Fruit fly (Drosophila melanogaster) whole organism, embryonic: ENCODE measurements around the gene Gmppb.

Experiments used
- Abd-B ChIP-seq: fragments of 200-800 bp; sonication (Bioruptor generic); optimal IDR thresholded peaks from 2 replicates; lab custom pipeline; 2018; ENCODE audit warnings: missing biosample characterization, mild to moderate bottlenecking, missing genetic modification characterization, moderate library complexity
- Blimp-1 ChIP-seq: fragments of 200-800 bp; sonication (Bioruptor generic); optimal IDR thresholded peaks from 3 replicates; lab custom pipeline; 2018; ENCODE audit warnings: missing biosample characterization, missing genetic modification characterization, mild to moderate bottlenecking, moderate library complexity, missing genetic modification reagents
- CG10267 ChIP-seq: fragments of 200-800 bp; sonication (Bioruptor generic); optimal IDR thresholded peaks from 2 replicates; lab custom pipeline; 2018; ENCODE audit warnings: missing biosample characterization, mild to moderate bottlenecking, missing genetic modification characterization, moderate library complexity
- CG10462 ChIP-seq: fragments of 200-800 bp; sonication (Bioruptor generic); optimal IDR thresholded peaks from 2 replicates; lab custom pipeline; 2016; ENCODE audit warnings: missing biosample characterization, missing genetic modification characterization
- CG11456 ChIP-seq: fragments of 200-800 bp; sonication (Bioruptor generic); IDR thresholded peaks from 3 replicates; pipeline ENCODE4 v1.3.6; 2022; ENCODE audit warnings: missing biosample characterization, missing genetic modification characterization
- CG12071 ChIP-seq: fragments of 200-800 bp; sonication (Bioruptor generic); optimal IDR thresholded peaks from 3 replicates; lab custom pipeline; 2018; ENCODE audit warnings: missing biosample characterization, mild to moderate bottlenecking, missing genetic modification characterization
- CG12659 ChIP-seq: fragments of 200-800 bp; sonication (Bioruptor generic); optimal IDR thresholded peaks from 3 replicates; lab custom pipeline; 2017; ENCODE audit warnings: mild to moderate bottlenecking, missing biosample characterization, missing genetic modification reagents, missing genetic modification characterization
- CG15479 ChIP-seq: fragments of 200-800 bp; sonication (Bioruptor generic); optimal IDR thresholded peaks from 3 replicates; lab custom pipeline; 2019; ENCODE audit warnings: missing biosample characterization, mild to moderate bottlenecking, missing genetic modification characterization, moderate library complexity
- CG16815 ChIP-seq: fragments of 200-800 bp; sonication (Bioruptor generic); optimal IDR thresholded peaks from 3 replicates; lab custom pipeline; 2017; ENCODE audit warnings: missing biosample characterization, mild to moderate bottlenecking, missing genetic modification characterization
- CG17912 ChIP-seq: fragments of 200-800 bp; sonication (Bioruptor generic); optimal IDR thresholded peaks from 2 replicates; lab custom pipeline; 2018; ENCODE audit warnings: missing biosample characterization, mild to moderate bottlenecking, missing genetic modification characterization
- CG2129 ChIP-seq: fragments of 200-800 bp; sonication (Bioruptor generic); IDR thresholded peaks from 2 replicates; pipeline ENCODE4 v1.3.6; 2022; ENCODE audit warnings: missing biosample characterization, missing genetic modification characterization; ENCODE audit not compliant: partially characterized antibody
- CG30020 ChIP-seq: fragments of 200-800 bp; optimal IDR thresholded peaks from 2 replicates; lab custom pipeline; 2019; ENCODE audit warnings: missing biosample characterization, mild to moderate bottlenecking, missing genetic modification characterization, moderate library complexity
- CG32532 ChIP-seq: fragments of 200-800 bp; sonication (Bioruptor generic); IDR thresholded peaks from 2 replicates; pipeline ENCODE4 v1.3.6; 2022; ENCODE audit warnings: missing biosample characterization, missing genetic modification characterization
- CG6791 ChIP-seq: fragments of 200-800 bp; sonication (Bioruptor generic); IDR thresholded peaks from 3 replicates; pipeline ENCODE4 v1.3.6; 2022; ENCODE audit warnings: missing biosample characterization, missing genetic modification characterization; ENCODE audit not compliant: partially characterized antibody
- CG7745 ChIP-seq: fragments of 200-800 bp; sonication (Bioruptor generic); optimal IDR thresholded peaks from 2 replicates; lab custom pipeline; 2018; ENCODE audit warnings: missing biosample characterization, mild to moderate bottlenecking, missing genetic modification characterization, moderate library complexity
- CG9609 ChIP-seq: fragments of 200-800 bp; sonication (Bioruptor generic); optimal IDR thresholded peaks from 3 replicates; lab custom pipeline; 2016; ENCODE audit warnings: missing biosample characterization, missing genetic modification characterization
- Chrac-16 ChIP-seq: fragments of 200-800 bp; sonication (Bioruptor generic); optimal IDR thresholded peaks from 3 replicates; lab custom pipeline; 2016; ENCODE audit warnings: missing biosample characterization, missing genetic modification characterization
- Dbx ChIP-seq: fragments of 200-800 bp; sonication (Bioruptor generic); IDR thresholded peaks from 3 replicates; pipeline ENCODE4 v1.3.6; 2022; ENCODE audit warnings: missing biosample characterization, missing genetic modification characterization
- Dek ChIP-seq: fragments of 200-800 bp; sonication (Bioruptor generic); optimal IDR thresholded peaks from 3 replicates; lab custom pipeline; 2019; ENCODE audit warnings: missing biosample characterization, mild to moderate bottlenecking, missing genetic modification characterization, moderate library complexity
- Ets65A ChIP-seq: fragments of 200-800 bp; sonication (Bioruptor generic); peaks from one replicate; lab custom pipeline; 2016; ENCODE audit warnings: missing biosample characterization, missing genetic modification characterization
- Fer3 ChIP-seq: fragments of 200-800 bp; sonication (Bioruptor generic); optimal IDR thresholded peaks from 2 replicates; lab custom pipeline; 2018; ENCODE audit warnings: missing biosample characterization, mild to moderate bottlenecking, missing genetic modification characterization, moderate library complexity
- HLH4C ChIP-seq: fragments of 200-800 bp; sonication (Bioruptor generic); IDR thresholded peaks from 3 replicates; pipeline ENCODE4 v1.3.6; 2022; ENCODE audit warnings: missing biosample characterization, missing genetic modification characterization; ENCODE audit not compliant: partially characterized antibody
- Hmr ChIP-seq: fragments of 200-800 bp; sonication (Bioruptor generic); optimal IDR thresholded peaks from 3 replicates; lab custom pipeline; 2017; ENCODE audit warnings: mild to moderate bottlenecking, missing biosample characterization, missing genetic modification reagents, missing genetic modification characterization
- Hr3 ChIP-seq: fragments of 200-800 bp; sonication (Bioruptor generic); optimal IDR thresholded peaks from 3 replicates; lab custom pipeline; 2016; ENCODE audit warnings: missing biosample characterization, missing genetic modification characterization
- Scr ChIP-seq: fragments of 200-800 bp; sonication (Bioruptor generic); IDR thresholded peaks from 2 replicates; pipeline ENCODE4 v1.3.6; 2022; ENCODE audit warnings: missing biosample characterization, missing genetic modification characterization; ENCODE audit not compliant: partially characterized antibody
- Six4 ChIP-seq: fragments of 200-800 bp; sonication (Bioruptor generic); optimal IDR thresholded peaks from 2 replicates; lab custom pipeline; 2016; ENCODE audit warnings: missing biosample characterization, missing genetic modification characterization
- Sox100B ChIP-seq: fragments of 200-800 bp; sonication (Bioruptor generic); optimal IDR thresholded peaks from 3 replicates; lab custom pipeline; 2018; ENCODE audit warnings: missing biosample characterization, mild to moderate bottlenecking, missing genetic modification characterization
- Sry-δ ChIP-seq: fragments of 200-800 bp; sonication (Bioruptor generic); optimal IDR thresholded peaks from 2 replicates; lab custom pipeline; 2016; ENCODE audit warnings: missing biosample characterization, missing genetic modification characterization
- TFAM ChIP-seq: fragments of 200-800 bp; sonication (Bioruptor generic); optimal IDR thresholded peaks from 2 replicates; lab custom pipeline; 2017; ENCODE audit warnings: missing biosample characterization, missing genetic modification characterization, inconsistent platforms
- Taf1 ChIP-seq: fragments of 200-800 bp; sonication (Bioruptor generic); IDR thresholded peaks from 2 replicates; pipeline ENCODE4 v1.3.6; 2022; ENCODE audit warnings: missing biosample characterization, missing genetic modification characterization
- ato ChIP-seq: fragments of 200-800 bp; sonication (Bioruptor generic); IDR thresholded peaks from 2 replicates; pipeline ENCODE4 v1.3.6; 2022; ENCODE audit warnings: missing biosample characterization, missing genetic modification characterization; ENCODE audit not compliant: partially characterized antibody
- btn ChIP-seq: fragments of 200-800 bp; sonication (Bioruptor generic); optimal IDR thresholded peaks from 2 replicates; lab custom pipeline; 2016; ENCODE audit warnings: missing biosample characterization, missing genetic modification characterization
- cg ChIP-seq: fragments of 200-800 bp; sonication (Bioruptor generic); optimal IDR thresholded peaks from 3 replicates; lab custom pipeline; 2019; ENCODE audit warnings: missing biosample characterization, mild to moderate bottlenecking, missing genetic modification characterization, moderate library complexity
- chif ChIP-seq, 2 experiments: fragments of 200-800 bp; sonication (Bioruptor generic); optimal IDR thresholded peaks; 3 replicates each; lab custom pipeline; 2016; ENCODE audit warnings: missing biosample characterization in 2 of 2, missing genetic modification characterization in 2 of 2
- ci ChIP-seq: fragments of 200-800 bp; sonication (Bioruptor generic); IDR thresholded peaks from 3 replicates; pipeline ENCODE4 v1.3.6; 2022; ENCODE audit warnings: missing biosample characterization, missing genetic modification characterization
- eve ChIP-seq, 2 experiments: fragments of >200 bp; optimal IDR thresholded peaks; 2 replicates each; lab custom pipeline; 2017; ENCODE audit warnings: missing biosample characterization in 2 of 2, missing genetic modification characterization in 2 of 2
- ewg ChIP-seq: fragments of 200-800 bp; sonication (Bioruptor generic); optimal IDR thresholded peaks from 3 replicates; lab custom pipeline; 2017; ENCODE audit warnings: mild to moderate bottlenecking, missing biosample characterization, missing genetic modification reagents, missing genetic modification characterization
- eyg ChIP-seq: fragments of 200-800 bp; sonication (Bioruptor generic); optimal IDR thresholded peaks from 3 replicates; lab custom pipeline; 2016; ENCODE audit warnings: missing biosample characterization, missing genetic modification characterization
- fd102C ChIP-seq: fragments of 200-800 bp; sonication (Bioruptor generic); optimal IDR thresholded peaks from 2 replicates; lab custom pipeline; 2018; ENCODE audit warnings: missing biosample characterization, mild to moderate bottlenecking, missing genetic modification characterization, moderate library complexity
- gce ChIP-seq: fragments of 200-800 bp; sonication (Bioruptor generic); IDR thresholded peaks from 3 replicates; pipeline ENCODE4 v1.3.6; 2022; ENCODE audit warnings: missing biosample characterization, missing genetic modification characterization
- hbn ChIP-seq: fragments of 200-800 bp; sonication (Bioruptor generic); IDR thresholded peaks from 2 replicates; pipeline ENCODE4 v1.3.6; 2022; ENCODE audit warnings: missing biosample characterization, missing genetic modification characterization; ENCODE audit not compliant: partially characterized antibody
- inv ChIP-seq: fragments of 200-800 bp; sonication (Bioruptor generic); IDR thresholded peaks from 2 replicates; pipeline ENCODE4 v1.3.6; 2022; ENCODE audit warnings: missing biosample characterization, missing genetic modification characterization; ENCODE audit not compliant: partially characterized antibody
- lov ChIP-seq, 2 experiments: fragments of 200-800 bp in 1 of 2; fragments of >200 bp in 1 of 2; sonication (Bioruptor generic) in 1 of 2; IDR thresholded peaks in 1 of 2; optimal IDR thresholded peaks in 1 of 2; 2 replicates in 1 of 2; 3 replicates in 1 of 2; pipeline versions ENCODE4 v1.3.6 to Lab custom; 2017 to 2022; ENCODE audit warnings: missing biosample characterization in 1 of 2, missing genetic modification characterization in 1 of 2
- nerfin-1 ChIP-seq: fragments of 200-800 bp; sonication (Bioruptor generic); optimal IDR thresholded peaks from 3 replicates; lab custom pipeline; 2019; ENCODE audit warnings: missing biosample characterization, mild to moderate bottlenecking, missing genetic modification characterization, moderate library complexity
- scrt ChIP-seq: fragments of 200-800 bp; sonication (Bioruptor generic); optimal IDR thresholded peaks from 2 replicates; lab custom pipeline; 2018; ENCODE audit warnings: missing biosample characterization, mild to moderate bottlenecking, missing genetic modification characterization, moderate library complexity
- sim ChIP-seq: fragments of 200-800 bp; sonication (Bioruptor generic); IDR thresholded peaks from 2 replicates; pipeline ENCODE4 v1.3.6; 2022; ENCODE audit warnings: missing biosample characterization, missing genetic modification characterization
- slp2 ChIP-seq: fragments of 200-800 bp; sonication (Bioruptor generic); optimal IDR thresholded peaks from 2 replicates; lab custom pipeline; 2016; ENCODE audit warnings: missing biosample characterization, missing genetic modification characterization
- usp ChIP-seq: fragments of >200 bp; optimal IDR thresholded peaks from 2 replicates; lab custom pipeline; 2017; ENCODE audit warnings: missing biosample characterization, missing genetic modification characterization
- zen ChIP-seq: fragments of 200-800 bp; sonication (Bioruptor generic); optimal IDR thresholded peaks from 3 replicates; lab custom pipeline; 2018; ENCODE audit warnings: missing biosample characterization, mild to moderate bottlenecking, missing genetic modification characterization, moderate library complexity

Gmppb gene

dm6 chr3R:4852373-4852860 is 41.2 kb downstream of the Gmppb start, which contains the start of gene opa (continued):
- TF ChIP-seq nerfin-1 (tag; lab: Kevin White, UChicago) = peak; percentile 5
- TF ChIP-seq CG2129 (GFP tag; lab: Robert Waterston, UW) = no peak
- no peak for TF ChIP-seq Taf1 (GFP tag; lab: Robert Waterston, UW)
- TF ChIP-seq HLH4C = no peak
- TF ChIP-seq Scr (GFP tag; lab: Robert Waterston, UW) = no peak; the same call in 1 of the 2 replicates
- no peak for TF ChIP-seq scrt (GFP tag; lab: Kevin White, UChicago)
- TF ChIP-seq usp = no peak
- TF ChIP-seq slp2 = no peak
- peak; percentile 54 for TF ChIP-seq zen (tag; lab: Kevin White, UChicago)
- TF ChIP-seq ewg (GFP tag; lab: Kevin White, UChicago) = peak; percentile 96
- TF ChIP-seq eve (GFP tag; optimal IDR thresholded peaks at IDR 0.05; lab: Kevin White, UChicago) = no peak
- peak in 1 of 2 experiments; percentile 9 for TF ChIP-seq chif (GFP tag; optimal IDR thresholded peaks at IDR 0.05; lab: Kevin White, UChicago)
- no peak for TF ChIP-seq Chrac-16 (GFP tag; lab: Kevin White, UChicago)
- TF ChIP-seq Ets65A (GFP tag; lab: Kevin White, UChicago) = no peak
- peak; percentile 43 for TF ChIP-seq fd102C (GFP tag; lab: Kevin White, UChicago)
- TF ChIP-seq Dbx (GFP tag; lab: Robert Waterston, UW) = peak; percentile 27; the same call in 1 of the 3 replicates
- no peak for TF ChIP-seq CG16815
- no peak for TF ChIP-seq CG30020 (tag; lab: Kevin White, UChicago)
- no peak for TF ChIP-seq lov (optimal IDR thresholded peaks at IDR 0.05; lab: Kevin White, UChicago)
- TF ChIP-seq lov (GFP tag; IDR thresholded peaks at IDR 0.05; lab: Robert Waterston, UW) = 0 out of 3 replicates have a peak, but pooled peaks have one; percentile 6
- no peak for TF ChIP-seq Abd-B (GFP tag; lab: Kevin White, UChicago)
- TF ChIP-seq Hmr (GFP tag; lab: Kevin White, UChicago) = no peak
- no peak for TF ChIP-seq gce (GFP tag; lab: Robert Waterston, UW)
- TF ChIP-seq Fer3 (tag; lab: Kevin White, UChicago) = no peak
- no peak; the same call in 1 of the 2 replicates for TF ChIP-seq inv (GFP tag; lab: Robert Waterston, UW)
- no peak for TF ChIP-seq CG12659 (GFP tag; lab: Kevin White, UChicago)
- TF ChIP-seq eyg (GFP tag; lab: Kevin White, UChicago) = no peak
- peak; percentile 57 for TF ChIP-seq ato (GFP tag; lab: Robert Waterston, UW)
- TF ChIP-seq sim = 0 out of 2 replicates have a peak, but pooled peaks have one; percentile 28
- TF ChIP-seq CG32532 (GFP tag; lab: Robert Waterston, UW) = no peak
- no peak for TF ChIP-seq hbn (GFP tag; lab: Robert Waterston, UW)
- 0 out of 3 replicates have a peak, but pooled peaks have one; percentile 19 for TF ChIP-seq CG6791 (GFP tag; lab: Robert Waterston, UW)
- no peak for TF ChIP-seq CG12071 (GFP tag; lab: Kevin White, UChicago)
- TF ChIP-seq cg (GFP tag; lab: Kevin White, UChicago) = peak; percentile 31
- TF ChIP-seq Sry-δ (GFP tag; lab: Kevin White, UChicago) = no peak
- TF ChIP-seq CG10462 (GFP tag; lab: Kevin White, UChicago) = no peak
- TF ChIP-seq Dek (tag; lab: Kevin White, UChicago) = no peak
- TF ChIP-seq CG9609 (GFP tag; lab: Kevin White, UChicago) = no peak
- TF ChIP-seq Sox100B (GFP tag; lab: Kevin White, UChicago) = no peak
- no peak for TF ChIP-seq Hr3
- TF ChIP-seq CG17912 (GFP tag; lab: Kevin White, UChicago) = no peak
- TF ChIP-seq TFAM (GFP tag; lab: Kevin White, UChicago) = no peak
- TF ChIP-seq CG7745 (tag; lab: Kevin White, UChicago) = no peak
- 0 out of 3 replicates have a peak, but pooled peaks have one; percentile 44 for TF ChIP-seq ci (GFP tag; lab: Robert Waterston, UW)
- no peak for TF ChIP-seq btn (GFP tag; lab: Kevin White, UChicago)
- TF ChIP-seq CG15479 (GFP tag; lab: Kevin White, UChicago) = peak; percentile 23
- TF ChIP-seq CG10267 (tag; lab: Kevin White, UChicago) = no peak
- TF ChIP-seq Blimp-1 (GFP tag; lab: Kevin White, UChicago) = no peak
- no peak for TF ChIP-seq CG11456 (GFP tag; lab: Robert Waterston, UW)
- no peak for TF ChIP-seq Six4 (GFP tag; lab: Kevin White, UChicago)
